Fruit fly (Drosophila melanogaster) whole organism, prepupa: ENCODE results near the gene Shmt.

Source experiments
- Lpt ChIP-seq: fragments of 200-800 bp; sonication (Bioruptor generic); optimal IDR thresholded peaks from 3 replicates; lab custom pipeline; 2016; ENCODE audit warnings: missing biosample characterization, missing genetic modification characterization
- Sox102F ChIP-seq: fragments of 200-800 bp; sonication (Bioruptor generic); optimal IDR thresholded peaks from 2 replicates; lab custom pipeline; 2016; ENCODE audit warnings: missing biosample characterization, mild to moderate bottlenecking, missing genetic modification characterization

DNA sequence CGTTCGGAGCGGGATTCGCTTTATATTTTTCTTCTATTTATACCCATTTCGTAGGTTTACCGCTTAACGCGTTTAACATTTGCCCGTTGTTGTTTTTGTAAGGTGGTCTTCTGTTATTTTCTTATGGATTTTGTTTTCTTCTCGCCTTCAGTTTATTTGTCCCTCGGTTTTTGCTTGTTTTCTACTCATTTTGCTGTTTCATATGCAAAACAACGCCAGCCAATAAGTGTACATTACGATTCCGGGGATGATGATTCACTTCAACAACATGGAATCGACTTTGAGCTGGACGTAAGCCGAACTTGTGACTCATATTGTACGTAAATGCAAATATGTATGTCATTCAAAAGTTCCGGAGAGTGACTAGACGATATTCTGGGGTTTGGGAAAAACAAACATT lies 24.1 kb downstream of the Shmt start:
- TF ChIP-seq Lpt (GFP tag; lab: Kevin White, UChicago): no peak
- no peak for TF ChIP-seq Sox102F (GFP tag; lab: Kevin White, UChicago)
